Worm (Caenorhabditis elegans) whole organism, late embryonic: Measurements from ENCODE around the gene twk-48.

Experiments used
- C08G9.2 ChIP-seq: sonication (generic microtip); optimal IDR thresholded peaks from 2 replicates; lab custom pipeline; 2016; ENCODE audit warnings: mild to moderate bottlenecking, missing genetic modification characterization, moderate library complexity, missing compliant biosample characterization
- C38D4.7 ChIP-seq: fragments of 200-800 bp; sonication (Bioruptor generic); optimal IDR thresholded peaks from 2 replicates; lab custom pipeline; 2018; ENCODE audit warnings: mild to moderate bottlenecking, missing genetic modification characterization, moderate library complexity, missing compliant biosample characterization
- F13H6.1 ChIP-seq: sonication (generic microtip); optimal IDR thresholded peaks from 2 replicates; lab custom pipeline; 2016; ENCODE audit warnings: missing genetic modification characterization, missing compliant biosample characterization
- T23F11.4 ChIP-seq: fragments of 200-800 bp; sonication (Bioruptor generic); optimal IDR thresholded peaks from 2 replicates; lab custom pipeline; 2018; ENCODE audit warnings: mild to moderate bottlenecking, missing genetic modification characterization, missing compliant biosample characterization
- ahr-1 ChIP-seq: sonication (generic microtip); optimal IDR thresholded peaks from 2 replicates; lab custom pipeline; 2016; ENCODE audit warnings: missing genetic modification characterization, missing compliant biosample characterization
- ama-1 ChIP-seq: fragments of 150-350 bp; optimal IDR thresholded peaks from 2 replicates; lab custom pipeline; 2014
- ceh-14 ChIP-seq: sonication (generic microtip); optimal IDR thresholded peaks from 2 replicates; lab custom pipeline; 2016; ENCODE audit warnings: missing genotype, missing genetic modification characterization, missing compliant biosample characterization
- ceh-19 ChIP-seq: fragments of 200-800 bp; sonication (Bioruptor generic); optimal IDR thresholded peaks from 2 replicates; lab custom pipeline; 2018; ENCODE audit warnings: mild to moderate bottlenecking, missing genetic modification characterization, missing compliant biosample characterization
- ceh-2 ChIP-seq: sonication (generic microtip); optimal IDR thresholded peaks from 2 replicates; lab custom pipeline; 2016; ENCODE audit warnings: missing genotype, missing genetic modification characterization, missing compliant biosample characterization
- ceh-24 ChIP-seq: sonication (generic microtip); optimal IDR thresholded peaks from 2 replicates; lab custom pipeline; 2016; ENCODE audit warnings: mild to moderate bottlenecking, missing genetic modification characterization, missing compliant biosample characterization
- ceh-30 ChIP-seq: fragments of 150-350 bp; optimal IDR thresholded peaks from 2 replicates; lab custom pipeline; 2014; ENCODE audit warnings: missing biosample characterization, missing genetic modification characterization
- ceh-31 ChIP-seq: sonication (generic microtip); optimal IDR thresholded peaks from 2 replicates; lab custom pipeline; 2016; ENCODE audit warnings: missing genetic modification characterization, missing compliant biosample characterization
- ceh-45 ChIP-seq: fragments of 200-800 bp; sonication (Bioruptor generic); IDR thresholded peaks from 2 replicates; pipeline ENCODE4 v1.3.6; 2022; ENCODE audit warnings: missing genetic modification reagents, missing genetic modification characterization, missing compliant biosample characterization
- che-1 ChIP-seq: sonication (generic microtip); optimal IDR thresholded peaks from 2 replicates; lab custom pipeline; 2016; ENCODE audit warnings: mild to moderate bottlenecking, missing genetic modification characterization, missing compliant biosample characterization
- dve-1 ChIP-seq: sonication (generic microtip); optimal IDR thresholded peaks from 2 replicates; lab custom pipeline; 2017; ENCODE audit warnings: antibody characterized with exemption, mild to moderate bottlenecking, missing genetic modification characterization, missing compliant biosample characterization
- elt-4 ChIP-seq: sonication (generic microtip); optimal IDR thresholded peaks from 2 replicates; lab custom pipeline; 2016; ENCODE audit warnings: missing genetic modification characterization, missing compliant biosample characterization
- ets-4 ChIP-seq: sonication (generic microtip); optimal IDR thresholded peaks from 2 replicates; lab custom pipeline; 2016; ENCODE audit warnings: missing genetic modification characterization, missing compliant biosample characterization
- eyg-1 ChIP-seq: sonication (generic microtip); optimal IDR thresholded peaks from 2 replicates; lab custom pipeline; 2016; ENCODE audit warnings: missing genotype, missing genetic modification characterization, missing compliant biosample characterization
- fax-1 ChIP-seq: sonication (generic microtip); optimal IDR thresholded peaks from 2 replicates; lab custom pipeline; 2016; ENCODE audit warnings: missing genotype, missing genetic modification characterization, missing compliant biosample characterization
- fkh-6 ChIP-seq: sonication (generic microtip); optimal IDR thresholded peaks from 2 replicates; lab custom pipeline; 2016; ENCODE audit warnings: missing genetic modification characterization, missing compliant biosample characterization
- gmeb-2 ChIP-seq: sonication (generic microtip); optimal IDR thresholded peaks from 2 replicates; lab custom pipeline; 2016; ENCODE audit warnings: missing genetic modification characterization, inconsistent platforms, missing compliant biosample characterization
- hlh-15 ChIP-seq: sonication (generic microtip); optimal IDR thresholded peaks from 2 replicates; lab custom pipeline; 2016; ENCODE audit warnings: missing genetic modification characterization, missing compliant biosample characterization
- hlh-6 ChIP-seq: sonication (generic microtip); optimal IDR thresholded peaks from 2 replicates; lab custom pipeline; 2016; ENCODE audit warnings: missing genotype, missing genetic modification characterization, missing compliant biosample characterization
- madf-2 ChIP-seq: sonication (generic microtip); optimal IDR thresholded peaks from 2 replicates; lab custom pipeline; 2017; ENCODE audit warnings: missing genetic modification characterization, missing compliant biosample characterization
- nfya-1 ChIP-seq: sonication (generic microtip); optimal IDR thresholded peaks from 2 replicates; lab custom pipeline; 2017; ENCODE audit warnings: missing genetic modification characterization, mild to moderate bottlenecking, missing compliant biosample characterization, antibody characterized with exemption, moderate library complexity
- nhr-11 ChIP-seq: fragments of 150-350 bp; optimal IDR thresholded peaks from 2 replicates; lab custom pipeline; 2014; ENCODE audit warnings: missing biosample characterization, missing genetic modification characterization
- nhr-232 ChIP-seq: sonication (generic microtip); optimal IDR thresholded peaks from 2 replicates; lab custom pipeline; 2016; ENCODE audit warnings: missing genetic modification characterization, missing compliant biosample characterization
- pat-9 ChIP-seq: fragments of 200-800 bp; sonication (Bioruptor generic); optimal IDR thresholded peaks from 2 replicates; lab custom pipeline; 2018; ENCODE audit warnings: mild to moderate bottlenecking, missing genetic modification characterization, moderate library complexity, missing compliant biosample characterization
- pax-1 ChIP-seq: fragments of 150-350 bp; optimal IDR thresholded peaks from 2 replicates; lab custom pipeline; 2014; ENCODE audit warnings: missing biosample characterization, missing genetic modification characterization
- pha-2 ChIP-seq: sonication (generic microtip); optimal IDR thresholded peaks from 2 replicates; lab custom pipeline; 2017; ENCODE audit warnings: mild to moderate bottlenecking, missing genetic modification characterization, missing compliant biosample characterization
- pqm-1 ChIP-seq: sonication (generic microtip); optimal IDR thresholded peaks from 2 replicates; lab custom pipeline; 2016; ENCODE audit warnings: missing genetic modification characterization, missing compliant biosample characterization
- pros-1 ChIP-seq: fragments of 150-350 bp; optimal IDR thresholded peaks from 2 replicates; lab custom pipeline; 2014; ENCODE audit warnings: missing biosample characterization, missing genetic modification reagents, missing genetic modification characterization
- ref-2 ChIP-seq: sonication (generic microtip); optimal IDR thresholded peaks from 2 replicates; lab custom pipeline; 2016; ENCODE audit warnings: missing genetic modification characterization, missing compliant biosample characterization
- rnt-1 ChIP-seq: sonication (generic microtip); optimal IDR thresholded peaks from 2 replicates; lab custom pipeline; 2016; ENCODE audit warnings: missing genetic modification characterization, missing compliant biosample characterization
- sdc-2 ChIP-seq: sonication (generic microtip); optimal IDR thresholded peaks from 2 replicates; lab custom pipeline; 2016; ENCODE audit warnings: missing genotype, missing genetic modification characterization, missing compliant biosample characterization
- syd-9 ChIP-seq: sonication (generic microtip); optimal IDR thresholded peaks from 2 replicates; lab custom pipeline; 2016; ENCODE audit warnings: mild to moderate bottlenecking, missing genetic modification characterization, moderate library complexity, missing compliant biosample characterization
- tbx-2 ChIP-seq: sonication (generic microtip); optimal IDR thresholded peaks from 2 replicates; lab custom pipeline; 2016; ENCODE audit warnings: missing genetic modification characterization, missing compliant biosample characterization
- unc-3 ChIP-seq, 2 experiments: fragments of 200-800 bp in 1 of 2; sonication (Bioruptor generic) in 1 of 2; sonication (generic microtip) in 1 of 2; conservative IDR thresholded peaks in 1 of 2; optimal IDR thresholded peaks in 1 of 2; 2 replicates each; pipeline versions ENCODE4 v1.3.6 to Lab custom; 2016 to 2022; ENCODE audit warnings: missing compliant biosample characterization in 2 of 2, missing genetic modification characterization in 2 of 2, missing genetic modification reagents in 1 of 2
- unc-42 ChIP-seq: sonication (generic microtip); optimal IDR thresholded peaks from 2 replicates; lab custom pipeline; 2016; ENCODE audit warnings: missing genotype, missing genetic modification characterization, missing compliant biosample characterization
- unc-55 ChIP-seq: sonication (generic microtip); optimal IDR thresholded peaks from 2 replicates; lab custom pipeline; 2017; ENCODE audit warnings: missing biosample characterization, missing genetic modification reagents, missing genetic modification characterization
- zip-5 ChIP-seq: sonication (generic microtip); optimal IDR thresholded peaks from 2 replicates; lab custom pipeline; 2016; ENCODE audit warnings: missing genetic modification characterization, missing compliant biosample characterization

twk-48 gene

ce11 chrIII:9861470-9862342 is 1.2 kb downstream of the twk-48 start (continued):
- TF ChIP-seq madf-2 (tag; lab: Kevin White, UChicago), result peak; percentile 84
- no peak for TF ChIP-seq nhr-11 (tag; lab: Kevin White, UChicago)
- TF ChIP-seq ceh-24 (tag; lab: Kevin White, UChicago), result peak; percentile 58
- no peak for TF ChIP-seq pros-1 (tag; lab: Kevin White, UChicago)
- TF ChIP-seq pha-2 (tag; lab: Kevin White, UChicago), result peak; percentile 86
- peak; percentile 86 for TF ChIP-seq syd-9 (tag; lab: Kevin White, UChicago)
- TF ChIP-seq elt-4 (tag; lab: Kevin White, UChicago), result no peak
- TF ChIP-seq unc-42 (tag; lab: Kevin White, UChicago), result peak; percentile 57
- peak; percentile 81 for TF ChIP-seq unc-3 (GFP tag; conservative IDR thresholded peaks at IDR 0.05; lab: Robert Waterston, UW)
- TF ChIP-seq unc-3 (tag; optimal IDR thresholded peaks at IDR 0.05; lab: Kevin White, UChicago), result peak; percentile 82
- peak; percentile 68 for TF ChIP-seq sdc-2 (tag; lab: Kevin White, UChicago)
- TF ChIP-seq zip-5 (tag; lab: Kevin White, UChicago), result peak; percentile 72
- TF ChIP-seq eyg-1 (tag; lab: Kevin White, UChicago), result peak; percentile 72
- peak; percentile 73 for TF ChIP-seq ceh-31
- TF ChIP-seq pax-1 (tag; lab: Kevin White, UChicago), result no peak
- peak; percentile 80 for TF ChIP-seq hlh-6 (tag; lab: Kevin White, UChicago)
- peak; percentile 63 for TF ChIP-seq C08G9.2 (tag; lab: Kevin White, UChicago)
- TF ChIP-seq ref-2 (tag; lab: Kevin White, UChicago), result peak; percentile 80
- peak; percentile 72 for TF ChIP-seq fax-1 (tag; lab: Kevin White, UChicago)
- TF ChIP-seq, all 69 proteins: peak for 55

DNA sequence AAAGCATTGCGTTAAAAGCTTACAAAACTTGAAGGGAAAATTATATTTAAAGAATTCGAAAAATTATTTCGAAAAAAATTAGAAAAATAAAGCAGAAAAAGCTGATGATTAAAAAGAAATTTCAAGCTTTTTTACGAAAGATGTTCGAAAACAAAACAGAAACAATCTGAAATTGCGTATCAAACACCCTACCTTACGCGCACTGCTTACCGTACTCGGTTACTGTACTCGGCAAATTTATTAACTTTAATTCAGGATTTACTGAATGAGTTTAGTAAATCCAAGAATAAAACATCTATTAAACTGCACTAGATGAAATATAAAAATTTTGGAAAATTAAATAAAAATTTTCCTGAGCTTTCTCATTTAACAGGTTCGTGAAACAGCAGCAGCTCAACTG is 1.9 kb downstream of the twk-48 start:
- TF ChIP-seq tbx-2 (tag; lab: Kevin White, UChicago) (no peak), ceh-45 (GFP tag; lab: Robert Waterston, UW) (no peak), C38D4.7 (GFP tag; lab: Kevin White, UChicago) (no peak), dve-1 (tag; lab: Kevin White, UChicago) (no peak), gmeb-2 (tag; lab: Kevin White, UChicago) (no peak), ceh-2 (tag; lab: Kevin White, UChicago) (no peak), nhr-232 (tag; lab: Kevin White, UChicago) (no peak), ceh-31 (no peak), nfya-1 (tag; lab: Kevin White, UChicago) (no peak), ceh-30 (tag; lab: Kevin White, UChicago) (no peak), ahr-1 (tag; lab: Kevin White, UChicago) (no peak)
- TF ChIP-seq, all 69 proteins: peak for 0

ce11 chrIII:9867352-9867751 is 6.8 kb downstream of the twk-48 start:
- no peak for TF ChIP-seq rnt-1 (tag; lab: Kevin White, UChicago)
- TF ChIP-seq unc-42 (tag; lab: Kevin White, UChicago), result peak; percentile 94

DNA sequence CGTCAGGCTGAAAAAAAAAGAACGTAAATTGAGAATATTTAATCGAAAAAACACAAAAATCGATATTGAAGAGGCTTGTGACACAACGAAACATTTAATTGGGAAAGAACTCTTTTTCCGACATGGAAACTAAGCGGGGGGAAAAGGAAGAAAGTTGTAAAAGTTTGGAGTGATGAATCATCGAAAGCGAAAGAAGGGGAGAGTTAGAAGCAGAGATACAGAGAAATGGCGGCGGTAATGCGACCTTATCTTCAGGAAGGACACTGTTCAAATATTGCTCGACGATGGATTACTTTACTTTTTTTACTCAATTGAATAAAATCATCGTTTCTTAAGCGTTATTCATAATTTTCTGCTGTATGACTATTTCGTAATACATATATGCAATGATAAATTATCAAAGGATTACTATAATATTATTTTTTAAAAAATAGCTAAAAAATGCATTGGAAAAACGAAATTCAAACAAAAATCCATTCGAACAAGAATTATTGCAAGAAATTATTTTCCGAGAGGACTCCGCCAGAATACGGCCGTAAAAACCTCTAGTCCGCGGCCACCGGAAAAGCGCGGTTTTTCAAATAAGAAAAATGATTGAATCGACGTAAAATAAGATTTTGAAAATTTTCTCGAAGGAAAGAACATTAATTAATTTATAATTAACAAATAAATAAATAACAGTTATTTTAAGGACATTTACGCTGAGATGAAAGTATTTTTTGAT is 7.4 kb downstream of the twk-48 start, which contains the start of gene dhhc-4:
Gene dhhc-4, minus strand, starts transcription at position 13 of the 724 bp plus-strand sequence.
- no peak for TF ChIP-seq pat-9 (tag; lab: Kevin White, UChicago)
- peak; percentile 90 for TF ChIP-seq ceh-31
- TF ChIP-seq eyg-1 (tag; lab: Kevin White, UChicago), result no peak
- no peak for TF ChIP-seq madf-2 (tag; lab: Kevin White, UChicago)
- no peak for TF ChIP-seq hlh-15 (tag; lab: Kevin White, UChicago)
- no peak for TF ChIP-seq F13H6.1 (tag; lab: Kevin White, UChicago)
- TF ChIP-seq ceh-30 (tag; lab: Kevin White, UChicago), result no peak
- TF ChIP-seq gmeb-2 (tag; lab: Kevin White, UChicago), result peak; percentile 8
- peak; percentile 0 for TF ChIP-seq nfya-1 (tag; lab: Kevin White, UChicago)
- TF ChIP-seq pha-2 (tag; lab: Kevin White, UChicago), result peak; percentile 11
- no peak for TF ChIP-seq elt-4 (tag; lab: Kevin White, UChicago)
- no peak for TF ChIP-seq ceh-19 (GFP tag; lab: Kevin White, UChicago)
- TF ChIP-seq syd-9 (tag; lab: Kevin White, UChicago), result no peak
- TF ChIP-seq pros-1 (tag; lab: Kevin White, UChicago), result no peak
- no peak for TF ChIP-seq ama-1 (lab: Kevin White, UChicago)
- TF ChIP-seq ceh-45 (GFP tag; lab: Robert Waterston, UW), result no peak
- peak; percentile 3 for TF ChIP-seq unc-55 (GFP tag; lab: Kevin White, UChicago)
- TF ChIP-seq ets-4, result peak; percentile 91
- no peak for TF ChIP-seq pqm-1 (tag; lab: Kevin White, UChicago)
- TF ChIP-seq che-1 (tag; lab: Kevin White, UChicago), result no peak
- peak; percentile 70 for TF ChIP-seq zip-5 (tag; lab: Kevin White, UChicago)
- TF ChIP-seq ceh-14 (tag; lab: Kevin White, UChicago), result peak; percentile 74
- no peak for TF ChIP-seq fkh-6 (tag; lab: Kevin White, UChicago)
- no peak for TF ChIP-seq T23F11.4
